Fruit fly (Drosophila melanogaster): ENCODE data around the gene Cox11.

The Cox11 gene

dm6 chr2L:5491220-5491619 is 35.5 kb upstream of the Cox11 start:
- peak; percentile 23 for TF ChIP-seq lz (GFP tag; optimal IDR thresholded peaks at IDR 0.05)
- TF ChIP-seq CG8632 (GFP tag; optimal IDR thresholded peaks at IDR 0.05), result peak; percentile 43
- no peak for TF ChIP-seq CG6854 (GFP tag; optimal IDR thresholded peaks at IDR 0.05)
- peak; percentile 77 for TF ChIP-seq Sox14 (GFP tag; optimal IDR thresholded peaks at IDR 0.05)
- peak; percentile 51 to 66 for TF ChIP-seq salr (GFP tag; optimal IDR thresholded peaks at IDR 0.05)
- TF ChIP-seq Hr38 (GFP tag; optimal IDR thresholded peaks at IDR 0.05), result no peak
- TF ChIP-seq CG3032 (tag; optimal IDR thresholded peaks at IDR 0.05), result peak; percentile 74
- peak; percentile 37 for TF ChIP-seq CG31627 (GFP tag; optimal IDR thresholded peaks at IDR 0.05)
- TF ChIP-seq achi (GFP tag; optimal IDR thresholded peaks at IDR 0.05), result peak; percentile 75
- TF ChIP-seq CG8119 (GFP tag; IDR thresholded peaks at IDR 0.05), result peak; percentile 75
- TF ChIP-seq Ets21C (GFP tag; optimal IDR thresholded peaks at IDR 0.05), result no peak
- no peak for TF ChIP-seq Smox (GFP tag; optimal IDR thresholded peaks at IDR 0.05)
- TF ChIP-seq eg (GFP tag; IDR thresholded peaks at IDR 0.05), result peak; percentile 73
- TF ChIP-seq Sox102F (GFP tag; optimal IDR thresholded peaks at IDR 0.05), result peak; percentile 30
- TF ChIP-seq ss (GFP tag; optimal IDR thresholded peaks at IDR 0.05), result peak; percentile 66 to 67
- TF ChIP-seq dsx (GFP tag; optimal IDR thresholded peaks at IDR 0.05; ENCODE audit: poor library complexity, severe bottlenecking), result peak; percentile 61
- no peak for TF ChIP-seq dac (GFP tag; optimal IDR thresholded peaks at IDR 0.05)
- TF ChIP-seq CG8319 (GFP tag; optimal IDR thresholded peaks at IDR 0.05), result peak; percentile 45
- peak; percentile 56; the same call in 1 of the 2 replicates for TF ChIP-seq Gug (GFP tag; IDR thresholded peaks at IDR 0.05)
- peak; percentile 50 for TF ChIP-seq Sox15 (GFP tag; optimal IDR thresholded peaks at IDR 0.05)
- peak; percentile 46 for TF ChIP-seq CG34406 (GFP tag; optimal IDR thresholded peaks at IDR 0.05)
- TF ChIP-seq net (GFP tag; optimal IDR thresholded peaks at IDR 0.05), result peak; percentile 56
- peak; percentile 29 for TF ChIP-seq CG6276 (GFP tag; optimal IDR thresholded peaks at IDR 0.05)
- peak; percentile 51 for TF ChIP-seq topi (GFP tag; optimal IDR thresholded peaks at IDR 0.05)
- TF ChIP-seq CG11762 (GFP tag; optimal IDR thresholded peaks at IDR 0.05; ENCODE audit: insufficient read depth), result peak; percentile 55
- TF ChIP-seq CG7368 (GFP tag; optimal IDR thresholded peaks at IDR 0.05), result peak; percentile 74
- peak; percentile 56; the same call in 1 of the 2 replicates for TF ChIP-seq CG15336 (GFP tag; IDR thresholded peaks at IDR 0.05)
- peak; percentile 65 for TF ChIP-seq svp (GFP tag)
- peak; percentile 42 for TF ChIP-seq CG4318 (GFP tag; optimal IDR thresholded peaks at IDR 0.05)
- peak; percentile 67 for TF ChIP-seq CG6792 (GFP tag; optimal IDR thresholded peaks at IDR 0.05)
- TF ChIP-seq Met (GFP tag; optimal IDR thresholded peaks at IDR 0.05), result peak; percentile 59
- no peak for TF ChIP-seq CG11294 (GFP tag; IDR thresholded peaks at IDR 0.05)
- peak; percentile 63 for TF ChIP-seq esn (GFP tag; optimal IDR thresholded peaks at IDR 0.05)
- peak; percentile 51 for TF ChIP-seq Hr4 (GFP tag; optimal IDR thresholded peaks at IDR 0.05)
- TF ChIP-seq CG9139 (GFP tag; optimal IDR thresholded peaks at IDR 0.05), result peak; percentile 67
- TF ChIP-seq fd59A (GFP tag; optimal IDR thresholded peaks at IDR 0.05), result peak; percentile 54
- peak; percentile 80 for TF ChIP-seq CG3919 (GFP tag; optimal IDR thresholded peaks at IDR 0.05)
- peak; percentile 58 for TF ChIP-seq Hr39 (GFP tag; optimal IDR thresholded peaks at IDR 0.05)
- peak; percentile 87 for TF ChIP-seq CG6163 (GFP tag; IDR thresholded peaks at IDR 0.05)
- TF ChIP-seq Eip93F (GFP tag; optimal IDR thresholded peaks at IDR 0.05), result no peak
- TF ChIP-seq CG10631 (GFP tag; optimal IDR thresholded peaks at IDR 0.05), result peak; percentile 73
- TF ChIP-seq fd85E (GFP tag; optimal IDR thresholded peaks at IDR 0.05), result no peak
- peak; percentile 81 for TF ChIP-seq CG10669 (GFP tag; optimal IDR thresholded peaks at IDR 0.05)
- peak; percentile 75 for TF ChIP-seq CG32006 (GFP tag; optimal IDR thresholded peaks at IDR 0.05)
- peak; percentile 62 for TF ChIP-seq CG16779 (tag; optimal IDR thresholded peaks at IDR 0.05)
- peak; percentile 69 for TF ChIP-seq acj6 (GFP tag; optimal IDR thresholded peaks at IDR 0.05)
- peak; percentile 76 for TF ChIP-seq Eip75B (GFP tag; optimal IDR thresholded peaks at IDR 0.05)
- TF ChIP-seq cyc (GFP tag; optimal IDR thresholded peaks at IDR 0.05), result peak; percentile 56
- TF ChIP-seq Ets96B (tag; optimal IDR thresholded peaks at IDR 0.05), result peak; percentile 79
- peak; percentile 79 for TF ChIP-seq CG1621 (tag; optimal IDR thresholded peaks at IDR 0.05)
- peak; percentile 18 for TF ChIP-seq CG11902 (GFP tag; optimal IDR thresholded peaks at IDR 0.05)
- TF ChIP-seq spab (GFP tag; optimal IDR thresholded peaks at IDR 0.05), result peak; percentile 76
